Worm (Caenorhabditis elegans): Measurements from ENCODE around the gene C05B5.17.
A peak's percentile ranks its signal among the peaks of the same experiment; 100 is the strongest.

The C05B5.17 gene

DNA sequence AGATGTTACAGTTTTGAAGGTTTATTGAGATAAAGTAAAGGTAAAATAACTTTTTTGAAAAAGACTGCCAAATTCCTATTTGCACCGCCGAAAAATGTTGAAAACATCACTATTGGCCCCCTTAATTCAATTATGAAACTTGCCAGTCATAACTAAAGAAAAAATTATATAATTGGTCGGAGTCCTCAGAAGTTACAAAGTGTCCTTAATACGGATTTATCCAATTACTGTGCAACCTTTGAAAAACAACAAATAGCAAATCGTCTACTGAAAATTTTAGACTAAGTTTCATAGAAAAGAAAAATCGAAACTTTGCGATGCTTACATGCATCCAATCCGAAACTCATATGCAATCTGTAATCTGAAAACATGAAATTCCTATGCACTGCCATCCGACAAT is 14.5 kb downstream of the C05B5.17 start:
- TF ChIP-seq lsy-2 (tag; optimal IDR thresholded peaks at IDR 0.05) (no peak), sptf-1 (tag; optimal IDR thresholded peaks at IDR 0.05) (no peak), ceh-83 (GFP tag; optimal IDR thresholded peaks at IDR 0.05) (no peak), nhr-2 (tag; optimal IDR thresholded peaks at IDR 0.05) (no peak), nhr-12 (tag; optimal IDR thresholded peaks at IDR 0.05) (no peak), M03D4.4 (tag; optimal IDR thresholded peaks at IDR 0.05) (no peak), hlh-1 (tag; optimal IDR thresholded peaks at IDR 0.05) (no peak), mep-1 (tag; optimal IDR thresholded peaks at IDR 0.05) (no peak), zip-8 (tag; optimal IDR thresholded peaks at IDR 0.05) (no peak), elt-1 (tag; optimal IDR thresholded peaks at IDR 0.05; ENCODE audit: borderline replicate concordance, insufficient read depth) (no peak), ham-2 (GFP tag; optimal IDR thresholded peaks at IDR 0.05) (no peak), unc-39 (tag; optimal IDR thresholded peaks at IDR 0.05) (no peak), blmp-1 (tag; optimal IDR thresholded peaks at IDR 0.05) (no peak), cnd-1 (tag; optimal IDR thresholded peaks at IDR 0.05) (no peak)

DNA sequence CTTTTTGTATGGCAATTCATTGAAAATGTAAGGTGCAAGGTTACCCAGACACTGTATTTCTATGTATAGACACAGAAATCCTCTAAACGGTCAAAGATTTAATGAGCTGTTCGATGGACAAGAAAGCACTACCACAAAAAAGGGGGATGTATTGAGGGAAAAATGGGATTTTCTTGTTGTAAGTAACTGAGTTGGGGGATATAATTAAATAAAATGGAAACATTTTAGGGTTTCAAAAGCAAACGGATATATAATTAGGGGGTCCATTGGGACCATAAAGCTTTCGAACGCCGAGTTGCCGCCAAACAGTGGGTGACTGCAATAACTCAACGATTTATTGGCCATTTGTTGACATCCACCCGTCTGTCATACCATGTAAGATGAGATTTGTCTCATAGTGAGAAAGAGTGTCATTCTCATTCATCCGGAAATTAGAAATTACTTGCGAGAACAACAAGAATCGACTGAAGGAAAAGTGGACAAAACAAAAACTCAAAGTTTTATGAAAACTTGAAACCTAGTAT is 17.0 kb downstream of the C05B5.17 start:
- TF ChIP-seq unc-62 (GFP tag; optimal IDR thresholded peaks at IDR 0.05) = peak; percentile 55
- TF ChIP-seq ces-1 (GFP tag; optimal IDR thresholded peaks at IDR 0.05) = peak; percentile 64
- TF ChIP-seq ceh-39 (tag; optimal IDR thresholded peaks at IDR 0.05) = no peak

DNA sequence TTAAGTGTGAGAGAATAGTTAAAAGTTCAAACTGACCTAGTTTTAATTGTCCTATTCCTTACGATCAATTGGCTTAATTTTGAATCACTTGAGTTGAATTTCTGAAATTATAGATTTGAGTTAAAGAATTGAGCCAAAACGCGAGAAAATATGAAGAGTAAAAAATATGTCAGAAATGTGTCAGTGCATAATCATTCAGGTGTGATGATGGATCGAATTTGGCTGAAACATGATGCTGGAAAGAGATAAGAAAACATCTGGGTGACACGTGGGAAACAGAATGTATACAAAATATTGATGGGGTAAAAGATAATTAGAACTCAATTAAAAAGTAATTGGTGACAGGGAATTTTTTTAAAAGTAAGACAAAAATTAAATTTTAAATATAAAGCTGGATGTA is 25.4 kb downstream of the C05B5.17 start, which contains the start of gene R10E12.2:
TSS of gene R10E12.2 (minus strand) at position 101 of the 400 bp plus-strand sequence.
- TF ChIP-seq ceh-83 (GFP tag; optimal IDR thresholded peaks at IDR 0.05) (no peak), bed-3 (GFP tag; optimal IDR thresholded peaks at IDR 0.05) (no peak), lsy-2 (tag; optimal IDR thresholded peaks at IDR 0.05) (no peak), nhr-76 (tag; optimal IDR thresholded peaks at IDR 0.05) (no peak), mls-2 (tag; optimal IDR thresholded peaks at IDR 0.05) (no peak), pha-4 (tag; optimal IDR thresholded peaks at IDR 0.05) (no peak), sptf-1 (tag; optimal IDR thresholded peaks at IDR 0.05) (no peak), nhr-12 (tag; optimal IDR thresholded peaks at IDR 0.05) (no peak), zip-8 (tag; optimal IDR thresholded peaks at IDR 0.05) (no peak), drap-1 (GFP tag; optimal IDR thresholded peaks at IDR 0.05) (no peak), ztf-11 (tag; optimal IDR thresholded peaks at IDR 0.05) (no peak), nhr-237 (tag; optimal IDR thresholded peaks at IDR 0.05) (no peak), elt-1 (tag; optimal IDR thresholded peaks at IDR 0.05; ENCODE audit: borderline replicate concordance, insufficient read depth) (no peak), mab-5 (tag; optimal IDR thresholded peaks at IDR 0.05) (no peak), nhr-28 (tag; optimal IDR thresholded peaks at IDR 0.05) (no peak), blmp-1 (tag; optimal IDR thresholded peaks at IDR 0.05) (no peak), lin-13 (tag; optimal IDR thresholded peaks at IDR 0.05) (no peak), ces-1 (GFP tag; optimal IDR thresholded peaks at IDR 0.05) (no peak)

DNA sequence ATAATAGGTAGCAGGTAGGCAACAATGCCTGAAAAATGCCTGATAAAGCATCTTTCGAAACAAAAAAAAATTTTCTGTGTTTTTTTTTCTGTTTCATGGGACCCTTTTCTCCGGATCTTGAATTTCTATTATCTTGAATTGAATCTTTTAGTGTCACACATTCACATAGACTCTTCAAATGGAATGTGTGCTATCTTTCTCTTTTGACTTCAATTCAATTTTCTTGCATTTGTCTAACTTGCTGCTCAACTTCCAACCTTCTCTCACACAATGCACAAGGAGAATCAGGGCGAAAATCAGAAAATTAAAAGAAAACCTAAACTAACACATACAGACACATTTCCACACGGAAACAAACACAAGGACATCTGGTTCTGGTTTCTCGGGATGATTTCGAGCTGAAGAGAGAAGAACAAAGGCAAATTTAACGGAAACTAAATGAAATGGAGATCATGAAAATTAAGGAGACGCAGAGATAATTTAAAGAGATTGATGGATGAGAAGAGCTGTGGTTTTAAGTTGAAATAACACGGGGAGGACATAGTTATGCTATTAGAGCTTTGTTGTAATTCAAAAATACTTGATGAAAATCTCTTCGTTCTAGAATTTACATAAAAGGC is 26.8 kb downstream of the C05B5.17 start:
- peak; percentile 66 for TF ChIP-seq ces-1 (GFP tag; optimal IDR thresholded peaks at IDR 0.05)
- TF ChIP-seq nhr-12 (tag; optimal IDR thresholded peaks at IDR 0.05) = no peak

DNA sequence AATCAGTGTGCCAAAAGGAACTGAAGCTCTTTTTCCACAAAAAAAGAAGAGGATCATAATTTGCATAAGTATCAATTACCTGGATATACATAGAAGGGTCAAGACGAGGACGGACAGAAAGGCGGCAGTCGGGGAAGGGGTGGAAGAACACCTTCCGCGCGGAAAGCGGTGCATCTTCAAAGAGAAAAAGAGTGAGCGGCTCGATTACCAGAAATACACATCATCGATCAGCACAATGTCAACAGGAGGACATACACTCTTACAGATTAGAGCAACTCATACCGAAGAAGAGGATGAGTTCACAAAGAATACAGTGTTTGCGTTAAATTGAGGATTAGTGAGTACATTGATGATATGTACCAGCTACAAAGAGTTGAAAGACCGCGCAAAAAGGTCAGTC is 29.8 kb downstream of the C05B5.17 start:
- no peak for TF ChIP-seq unc-39 (tag; optimal IDR thresholded peaks at IDR 0.05)
- no peak for TF ChIP-seq drap-1 (GFP tag; optimal IDR thresholded peaks at IDR 0.05)
- no peak for TF ChIP-seq ham-2 (GFP tag; optimal IDR thresholded peaks at IDR 0.05)
- TF ChIP-seq unc-62 (GFP tag; optimal IDR thresholded peaks at IDR 0.05) = no peak
- TF ChIP-seq nhr-2 (tag; optimal IDR thresholded peaks at IDR 0.05) = peak; percentile 77

DNA sequence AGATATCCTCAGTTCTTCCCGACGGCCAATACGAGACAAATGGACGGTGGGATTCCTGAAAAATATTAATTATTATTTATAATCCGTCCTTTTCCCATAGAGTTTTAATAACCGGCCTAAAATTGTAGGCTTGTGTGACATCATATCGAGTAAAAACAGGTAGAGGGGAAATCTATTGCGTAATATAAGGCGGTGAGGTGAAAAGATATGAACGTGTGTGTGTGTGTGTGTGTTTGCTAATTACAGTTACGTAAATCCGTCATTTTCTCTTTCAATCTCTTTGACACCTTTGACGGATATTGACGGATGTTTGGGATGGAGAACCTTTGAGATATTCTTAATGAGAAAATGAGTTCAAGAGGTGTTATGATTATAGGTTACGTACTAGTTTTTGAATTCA is 33.7 kb downstream of the C05B5.17 start:
- TF ChIP-seq sem-2 (GFP tag; optimal IDR thresholded peaks at IDR 0.05) (no peak), hlh-1 (tag; optimal IDR thresholded peaks at IDR 0.05) (no peak), unc-39 (tag; optimal IDR thresholded peaks at IDR 0.05) (no peak), lin-32 (GFP tag; optimal IDR thresholded peaks at IDR 0.05) (no peak), mab-5 (tag; optimal IDR thresholded peaks at IDR 0.05) (no peak), sptf-1 (tag; optimal IDR thresholded peaks at IDR 0.05) (no peak), elt-3 (tag; optimal IDR thresholded peaks at IDR 0.05) (no peak), flh-1 (GFP tag; optimal IDR thresholded peaks at IDR 0.05) (no peak), unc-120 (tag; optimal IDR thresholded peaks at IDR 0.05; ENCODE audit: poor library complexity, severe bottlenecking) (no peak), ces-1 (GFP tag; optimal IDR thresholded peaks at IDR 0.05) (no peak), nhr-2 (tag; optimal IDR thresholded peaks at IDR 0.05) (peak; percentile 92), ztf-11 (tag; optimal IDR thresholded peaks at IDR 0.05) (no peak), mep-1 (tag; optimal IDR thresholded peaks at IDR 0.05) (no peak), nhr-12 (tag; optimal IDR thresholded peaks at IDR 0.05) (no peak), cnd-1 (tag; optimal IDR thresholded peaks at IDR 0.05) (peak; percentile 13), ceh-39 (tag; optimal IDR thresholded peaks at IDR 0.05) (no peak), mls-2 (tag; optimal IDR thresholded peaks at IDR 0.05) (peak; percentile 12), unc-62 (GFP tag; optimal IDR thresholded peaks at IDR 0.05) (peak; percentile 65), elt-1 (tag; optimal IDR thresholded peaks at IDR 0.05; ENCODE audit: borderline replicate concordance, insufficient read depth) (no peak), drap-1 (GFP tag; optimal IDR thresholded peaks at IDR 0.05) (no peak), blmp-1 (tag; optimal IDR thresholded peaks at IDR 0.05) (no peak), zip-8 (tag; optimal IDR thresholded peaks at IDR 0.05) (peak; percentile 99), nhr-237 (tag; optimal IDR thresholded peaks at IDR 0.05) (peak; percentile 8), pha-4 (tag; optimal IDR thresholded peaks at IDR 0.05) (no peak), lsy-2 (tag; optimal IDR thresholded peaks at IDR 0.05) (no peak), nhr-76 (tag; optimal IDR thresholded peaks at IDR 0.05) (no peak), M03D4.4 (tag; optimal IDR thresholded peaks at IDR 0.05) (no peak), bed-3 (GFP tag; optimal IDR thresholded peaks at IDR 0.05) (no peak), tbx-8 (GFP tag; optimal IDR thresholded peaks at IDR 0.05) (no peak), ham-2 (GFP tag; optimal IDR thresholded peaks at IDR 0.05) (no peak), lin-13 (tag; optimal IDR thresholded peaks at IDR 0.05) (no peak), ceh-43 (GFP tag; optimal IDR thresholded peaks at IDR 0.05) (peak; percentile 32)

Measured in whole organism, mixed stage, embryonic.